Worm (Caenorhabditis elegans) whole organism, L2 larva: ENCODE measurements around the gene F40G12.6.
A peak's percentile ranks its signal among the peaks of the same experiment; 100 is the strongest.

Experiments used
- C34F6.9 ChIP-seq: fragments of 150-350 bp; optimal IDR thresholded peaks from 2 replicates; lab custom pipeline; 2014; ENCODE audit warnings: missing biosample characterization, missing genetic modification characterization
- F13H6.1 ChIP-seq: sonication (generic microtip); optimal IDR thresholded peaks from 2 replicates; lab custom pipeline; 2016; ENCODE audit warnings: missing genetic modification characterization, missing compliant biosample characterization
- R02D3.7 ChIP-seq: fragments of 150-350 bp; optimal IDR thresholded peaks from 2 replicates; lab custom pipeline; 2014; ENCODE audit warnings: missing biosample characterization, missing genetic modification characterization
- Y55F3AM.14 ChIP-seq: fragments of 200-800 bp; sonication (Bioruptor generic); optimal IDR thresholded peaks from 2 replicates; lab custom pipeline; 2018; ENCODE audit warnings: mild to moderate bottlenecking, missing genetic modification characterization, missing compliant biosample characterization
- ZK546.5 ChIP-seq: sonication (generic microtip); optimal IDR thresholded peaks from 2 replicates; lab custom pipeline; 2017; ENCODE audit warnings: missing biosample characterization, missing genetic modification characterization
- ceh-82 ChIP-seq: fragments of 150-350 bp; optimal IDR thresholded peaks from 2 replicates; lab custom pipeline; 2014; ENCODE audit warnings: missing biosample characterization, missing genetic modification characterization
- egl-27 ChIP-seq: sonication (generic microtip); optimal IDR thresholded peaks from 3 replicates; lab custom pipeline; 2017; ENCODE audit warnings: missing biosample characterization, missing genetic modification reagents, missing genetic modification characterization
- elt-3 ChIP-seq: sonication (generic microtip); optimal IDR thresholded peaks from 2 replicates; lab custom pipeline; 2017; ENCODE audit warnings: missing biosample characterization, missing genetic modification characterization
- fos-1 ChIP-seq: fragments of 150-350 bp; optimal IDR thresholded peaks from 2 replicates; lab custom pipeline; 2014; ENCODE audit warnings: missing biosample characterization, missing genetic modification characterization
- gmeb-1 ChIP-seq: fragments of 150-350 bp; optimal IDR thresholded peaks from 2 replicates; lab custom pipeline; 2014; ENCODE audit warnings: missing biosample characterization, missing genetic modification characterization
- lin-11 ChIP-seq: fragments of 150-350 bp; sonication (generic microtip); optimal IDR thresholded peaks from 2 replicates; lab custom pipeline; 2014; ENCODE audit warnings: missing biosample characterization, missing genetic modification characterization, inconsistent platforms, mixed read lengths
- lin-13 ChIP-seq: fragments of 150-350 bp; optimal IDR thresholded peaks from 2 replicates; lab custom pipeline; 2014; ENCODE audit warnings: missing biosample characterization, missing genetic modification reagents, missing genetic modification characterization
- lin-39 ChIP-seq: fragments of 150-350 bp; optimal IDR thresholded peaks from 2 replicates; lab custom pipeline; 2014; ENCODE audit warnings: missing biosample characterization, missing genetic modification reagents, missing genetic modification characterization
- lsy-2 ChIP-seq, 2 experiments: fragments of 150-350 bp in 1 of 2; sonication (generic microtip) in 1 of 2; optimal IDR thresholded peaks; 2 replicates each; lab custom pipeline; 2014 to 2017; ENCODE audit warnings: missing biosample characterization in 2 of 2, missing genetic modification characterization in 2 of 2
- mab-5 ChIP-seq: fragments of 150-350 bp; optimal IDR thresholded peaks from 2 replicates; lab custom pipeline; 2014; ENCODE audit warnings: missing biosample characterization, missing genetic modification characterization
- mbf-1 ChIP-seq: sonication (generic microtip); optimal IDR thresholded peaks from 2 replicates; lab custom pipeline; 2017; ENCODE audit warnings: missing biosample characterization, missing genetic modification characterization
- nhr-10 ChIP-seq: sonication (generic microtip); optimal IDR thresholded peaks from 2 replicates; lab custom pipeline; 2017; ENCODE audit warnings: missing biosample characterization, missing genetic modification characterization
- nhr-11 ChIP-seq: fragments of 150-350 bp; optimal IDR thresholded peaks from 2 replicates; lab custom pipeline; 2014; ENCODE audit warnings: missing biosample characterization, missing genetic modification characterization
- nhr-12 ChIP-seq: fragments of 150-350 bp; optimal IDR thresholded peaks from 2 replicates; lab custom pipeline; 2014; ENCODE audit warnings: missing biosample characterization, missing genetic modification characterization
- nhr-129 ChIP-seq: fragments of 150-350 bp; optimal IDR thresholded peaks from 2 replicates; lab custom pipeline; 2014; ENCODE audit warnings: missing biosample characterization, missing genetic modification characterization
- nhr-21 ChIP-seq: fragments of 150-350 bp; optimal IDR thresholded peaks from 2 replicates; lab custom pipeline; 2014; ENCODE audit warnings: missing biosample characterization, missing genetic modification characterization
- nhr-25 ChIP-seq: fragments of 150-350 bp; sonication (generic microtip); optimal IDR thresholded peaks from 3 replicates; lab custom pipeline; 2014; ENCODE audit warnings: missing biosample characterization, missing genetic modification characterization
- nhr-6 ChIP-seq: fragments of 150-350 bp; optimal IDR thresholded peaks from 2 replicates; lab custom pipeline; 2014; ENCODE audit warnings: missing biosample characterization, missing genetic modification characterization
- nhr-77 ChIP-seq: fragments of 150-350 bp; optimal IDR thresholded peaks from 2 replicates; lab custom pipeline; 2014; ENCODE audit warnings: missing biosample characterization, missing genetic modification characterization
- peb-1 ChIP-seq: fragments of 150-350 bp; optimal IDR thresholded peaks from 2 replicates; lab custom pipeline; 2014; ENCODE audit warnings: missing biosample characterization, missing genetic modification characterization
- sem-4 ChIP-seq: fragments of 150-350 bp; optimal IDR thresholded peaks from 2 replicates; lab custom pipeline; 2014; ENCODE audit warnings: missing biosample characterization, missing genetic modification reagents, missing genetic modification characterization
- skn-1 ChIP-seq: sonication (generic microtip); optimal IDR thresholded peaks from 2 replicates; lab custom pipeline; 2017; ENCODE audit warnings: missing biosample characterization, missing genetic modification characterization
- sma-3 ChIP-seq: sonication (generic microtip); optimal IDR thresholded peaks from 2 replicates; lab custom pipeline; 2016; ENCODE audit warnings: missing genetic modification reagents, missing genetic modification characterization, missing compliant biosample characterization
- snpc-4 ChIP-seq: fragments of 150-350 bp; optimal IDR thresholded peaks from 2 replicates; lab custom pipeline; 2014; ENCODE audit warnings: missing biosample characterization, missing genetic modification characterization
- unc-55 ChIP-seq: fragments of 150-350 bp; sonication (generic microtip); optimal IDR thresholded peaks from 3 replicates; lab custom pipeline; 2014; ENCODE audit warnings: missing biosample characterization, missing genetic modification reagents, missing genetic modification characterization
- unc-62 ChIP-seq: fragments of 150-350 bp; optimal IDR thresholded peaks from 2 replicates; lab custom pipeline; 2014; ENCODE audit warnings: missing biosample characterization, missing genetic modification reagents, missing genetic modification characterization
- ztf-1 ChIP-seq: fragments of 200-800 bp; sonication (Bioruptor generic); conservative IDR thresholded peaks from 2 replicates; pipeline ENCODE4 v1.3.6; 2022; ENCODE audit warnings: missing genetic modification characterization, missing compliant biosample characterization
- ztf-4 ChIP-seq: fragments of 150-350 bp; optimal IDR thresholded peaks from 2 replicates; lab custom pipeline; 2014; ENCODE audit warnings: missing biosample characterization, missing genetic modification characterization

The F40G12.6 gene

ce11 chrV:14270729-14271128, 2.2 kb downstream of the F40G12.6 start, which contains the start of gene F40G12.5:
TSS of gene F40G12.5 (minus strand) at chrV:14270829.
- TF ChIP-seq R02D3.7 (tag; lab: Kevin White, UChicago) (no peak), egl-27 (tag; lab: Kevin White, UChicago) (no peak), nhr-10 (no peak), nhr-129 (tag; lab: Kevin White, UChicago) (no peak)
- TF ChIP-seq, all 48 proteins: peak for 0

DNA sequence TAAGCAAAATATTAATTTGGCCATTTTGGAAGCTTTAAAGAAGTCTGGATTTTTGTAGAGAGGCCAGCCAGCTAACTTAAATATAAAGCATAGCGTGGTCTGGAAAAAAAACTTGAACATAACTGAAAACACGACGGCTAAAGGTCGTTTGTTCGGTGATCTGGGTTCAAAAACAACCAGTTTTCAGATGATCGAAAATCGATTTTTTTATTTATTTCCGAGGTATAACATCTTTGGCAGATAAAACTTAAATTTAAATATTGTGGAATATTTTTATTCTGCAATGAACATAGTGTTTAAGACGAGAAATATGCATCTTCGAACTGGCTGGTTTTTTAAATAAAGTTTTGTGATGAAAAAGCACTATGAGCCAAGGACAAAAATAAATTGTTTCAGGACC, 4.3 kb downstream of the F40G12.6 start, which contains the start of gene F40G12.4:
Gene F40G12.4, minus strand, starts transcription at position 101 of the 400 bp plus-strand sequence.
- TF ChIP-seq C34F6.9 = no peak
- TF ChIP-seq F13H6.1 (tag; lab: Kevin White, UChicago) = no peak
- no peak for TF ChIP-seq nhr-6
- TF ChIP-seq peb-1 (tag; lab: Kevin White, UChicago) = no peak
- TF ChIP-seq elt-3 (tag; lab: Kevin White, UChicago) = no peak
- TF ChIP-seq gmeb-1 = no peak
- TF ChIP-seq nhr-77 = no peak
- TF ChIP-seq unc-62 (GFP tag; lab: Kevin White, UChicago) = no peak
- no peak for TF ChIP-seq nhr-11 (tag; lab: Kevin White, UChicago)
- no peak for TF ChIP-seq nhr-25 (tag; lab: Kevin White, UChicago)
- TF ChIP-seq unc-55 (GFP tag; lab: Kevin White, UChicago) = no peak
- TF ChIP-seq nhr-10 = no peak
- no peak for TF ChIP-seq nhr-21 (tag; lab: Kevin White, UChicago)
- no peak for TF ChIP-seq snpc-4 (tag; lab: Kevin White, UChicago)
- no peak for TF ChIP-seq ztf-4 (tag; lab: Kevin White, UChicago)
- no peak for TF ChIP-seq lsy-2 (tag; optimal IDR thresholded peaks at IDR 0.05; lab: Kevin White, UChicago)
- no peak for TF ChIP-seq Y55F3AM.14 (GFP tag; lab: Kevin White, UChicago)
- TF ChIP-seq lin-39 (tag; lab: Kevin White, UChicago) = no peak
- TF ChIP-seq egl-27 (tag; lab: Kevin White, UChicago) = no peak

- TF ChIP-seq lsy-2 (tag; optimal IDR thresholded peaks at IDR 0.05; lab: Kevin White, UChicago) (no peak), snpc-4 (tag; lab: Kevin White, UChicago) (peak; percentile 22)
Observed at ce11 chrV:14267326-14267942, 5.5 kb downstream of the F40G12.6 start.

DNA sequence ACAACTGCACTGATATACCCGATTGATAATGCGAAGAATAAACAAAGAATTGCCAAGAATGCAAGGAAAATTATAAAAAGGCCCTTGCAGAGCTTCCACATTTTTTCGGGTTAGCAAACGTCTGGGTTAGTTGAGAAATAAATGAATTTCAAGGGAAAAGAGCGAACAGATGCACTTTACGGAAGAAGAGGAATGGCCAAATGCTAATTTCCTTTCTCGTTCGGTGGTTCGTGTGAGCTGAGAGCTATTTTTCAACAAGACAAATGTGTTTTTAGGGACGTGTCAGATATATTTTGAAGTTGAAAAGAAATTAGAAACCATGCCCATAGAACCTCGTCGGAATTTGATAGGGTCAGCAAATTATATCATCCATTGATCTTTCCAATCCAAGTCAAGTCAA, 12.1 kb downstream of the F40G12.6 start, which contains the start of gene F40G12.2:
Gene F40G12.2, minus strand, starts transcription at position 101 of the 400 bp plus-strand sequence.
- TF ChIP-seq skn-1 (tag; lab: Kevin White, UChicago) = no peak
- TF ChIP-seq sem-4 (tag; lab: Kevin White, UChicago) = no peak
- TF ChIP-seq mab-5 (tag; lab: Kevin White, UChicago) = no peak
- TF ChIP-seq elt-3 (tag; lab: Kevin White, UChicago) = no peak
- TF ChIP-seq lin-11 = no peak
- TF ChIP-seq sma-3 (GFP tag; lab: Kevin White, UChicago) = no peak
- no peak for TF ChIP-seq C34F6.9

DNA sequence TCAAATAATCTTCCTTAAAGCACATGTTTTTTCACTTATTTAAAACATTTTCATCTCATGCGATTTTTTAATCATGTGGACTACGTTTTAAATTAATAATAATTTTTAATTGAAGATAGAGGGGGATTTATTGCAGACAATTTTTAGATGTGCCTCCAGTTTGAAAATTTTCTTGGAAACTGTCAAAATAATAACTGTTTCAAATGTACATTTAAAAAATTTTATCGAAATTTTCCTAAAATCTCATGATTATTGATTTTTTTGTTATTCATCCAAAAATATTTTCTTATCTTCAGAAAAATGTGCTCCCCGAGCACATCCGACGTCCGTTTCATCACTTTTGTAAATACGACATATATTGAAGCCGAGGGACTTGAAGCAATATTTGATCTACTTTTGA, 16.1 kb downstream of the F40G12.6 start, which contains the start of gene sre-8:
Gene sre-8, plus strand, starts transcription at position 301 of the 400 bp plus-strand sequence.
- TF ChIP-seq lin-11 = no peak
- TF ChIP-seq nhr-25 (tag; lab: Kevin White, UChicago) = no peak
- TF ChIP-seq nhr-12 = no peak
- no peak for TF ChIP-seq ZK546.5
- TF ChIP-seq mab-5 (tag; lab: Kevin White, UChicago) = no peak
- TF ChIP-seq fos-1 = no peak
- no peak for TF ChIP-seq C34F6.9

- TF ChIP-seq mbf-1 (tag; lab: Kevin White, UChicago) (no peak), ceh-82 (tag; lab: Kevin White, UChicago) (no peak), ZK546.5 (no peak), lin-13 (GFP tag; lab: Kevin White, UChicago) (no peak), ztf-1 (GFP tag; lab: Robert Waterston, UW) (no peak), fos-1 (no peak), lin-11 (no peak), R02D3.7 (tag; lab: Kevin White, UChicago) (no peak)
Observed at ce11 chrV:14254221-14254620, 18.7 kb downstream of the F40G12.6 start, which contains the start of gene K02E11.7. TSS of gene K02E11.7 (minus strand) at chrV:14254321.
